Fruit fly (Drosophila melanogaster) whole organism: Measurements from ENCODE around the gene meep.
"Not testable (repeated sequence)": the region's sequence is repeated elsewhere in the genome, so short reads cannot be mapped to it uniquely, and the experiment has no call there.

ENCODE experiments used
- CG8478 ChIP-seq: fragments of >200 bp; optimal IDR thresholded peaks from 2 replicates; lab custom pipeline; 2018; ENCODE audit warnings: inconsistent platforms
- Dll ChIP-seq: fragments of >200 bp; optimal IDR thresholded peaks from 2 replicates; lab custom pipeline; 2017
- EcR ChIP-seq, 2 experiments: fragments of >200 bp; optimal IDR thresholded peaks; 2 replicates each; lab custom pipeline; 2017; ENCODE audit warnings: missing biosample characterization in 2 of 2, missing genetic modification characterization in 2 of 2, missing genetic modification reagents in 2 of 2
- pan ChIP-seq: fragments of >200 bp; optimal IDR thresholded peaks from 2 replicates; lab custom pipeline; 2017
- psq ChIP-seq: fragments of >200 bp; optimal IDR thresholded peaks from 2 replicates; lab custom pipeline; 2017
- usp ChIP-seq: fragments of >200 bp; optimal IDR thresholded peaks from 2 replicates; lab custom pipeline; 2017; ENCODE audit warnings: missing biosample characterization, missing genetic modification characterization, mixed read lengths

Gene meep

dm6 chr3L:1202588-1203195 is at the start of gene meep:
meep (minus strand) TSS chr3L:1203036.
- TF ChIP-seq Dll (lab: Kevin White, UChicago) (no peak), pan (lab: Kevin White, UChicago) (no peak), CG8478 (lab: Kevin White, UChicago) (no peak), EcR (GFP tag; optimal IDR thresholded peaks at IDR 0.05; lab: Kevin White, UChicago) (no peak), psq (lab: Kevin White, UChicago) (no peak), usp (GFP tag; lab: Kevin White, UChicago) (no peak)

- TF ChIP-seq pan (lab: Kevin White, UChicago): no peak
- no peak for TF ChIP-seq psq (lab: Kevin White, UChicago)
- TF ChIP-seq usp (GFP tag; lab: Kevin White, UChicago): no peak
- TF ChIP-seq Dll (lab: Kevin White, UChicago): no peak
- no peak for TF ChIP-seq EcR (GFP tag; optimal IDR thresholded peaks at IDR 0.05; lab: Kevin White, UChicago)
- no peak for TF ChIP-seq CG8478 (lab: Kevin White, UChicago)
These were observed 48.9 kb upstream of the meep start, which contains the start of the genes CG9130 and CG9133 for dm6 chr3L:1251712-1252111. CG9130 (plus strand) TSS chr3L:1252012. CG9133 (plus strand) TSS chr3L:1252012.

DNA sequence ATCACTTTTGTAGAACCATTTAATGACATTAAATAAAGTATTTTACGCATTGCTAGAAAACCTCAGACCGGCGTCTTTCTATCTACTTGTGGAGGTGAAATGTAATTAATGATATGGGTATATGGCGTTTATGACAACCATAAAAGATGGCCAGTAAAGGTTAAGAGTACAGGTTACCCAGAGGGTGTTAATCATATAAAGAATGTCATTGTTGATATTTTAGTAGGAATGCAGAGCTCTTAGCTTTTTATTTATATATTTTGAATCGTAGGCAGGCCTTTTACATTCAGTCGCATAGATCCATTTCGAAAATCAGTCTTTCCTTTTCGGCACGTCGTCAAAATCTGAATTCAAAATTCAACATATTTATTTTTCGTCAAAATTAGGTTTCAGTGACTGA is 47.6 kb upstream of the meep start, which contains the start of gene Bfc:
Gene Bfc (plus strand): TSS at position 301 of the 400 bp plus-strand sequence.
- TF ChIP-seq pan (lab: Kevin White, UChicago): no peak
- no peak for TF ChIP-seq usp (GFP tag; lab: Kevin White, UChicago)
- no peak for TF ChIP-seq Dll (lab: Kevin White, UChicago)
- TF ChIP-seq CG8478 (lab: Kevin White, UChicago): no peak
- TF ChIP-seq EcR (GFP tag; optimal IDR thresholded peaks at IDR 0.05; lab: Kevin White, UChicago): no peak
- no peak for TF ChIP-seq psq (lab: Kevin White, UChicago)

DNA sequence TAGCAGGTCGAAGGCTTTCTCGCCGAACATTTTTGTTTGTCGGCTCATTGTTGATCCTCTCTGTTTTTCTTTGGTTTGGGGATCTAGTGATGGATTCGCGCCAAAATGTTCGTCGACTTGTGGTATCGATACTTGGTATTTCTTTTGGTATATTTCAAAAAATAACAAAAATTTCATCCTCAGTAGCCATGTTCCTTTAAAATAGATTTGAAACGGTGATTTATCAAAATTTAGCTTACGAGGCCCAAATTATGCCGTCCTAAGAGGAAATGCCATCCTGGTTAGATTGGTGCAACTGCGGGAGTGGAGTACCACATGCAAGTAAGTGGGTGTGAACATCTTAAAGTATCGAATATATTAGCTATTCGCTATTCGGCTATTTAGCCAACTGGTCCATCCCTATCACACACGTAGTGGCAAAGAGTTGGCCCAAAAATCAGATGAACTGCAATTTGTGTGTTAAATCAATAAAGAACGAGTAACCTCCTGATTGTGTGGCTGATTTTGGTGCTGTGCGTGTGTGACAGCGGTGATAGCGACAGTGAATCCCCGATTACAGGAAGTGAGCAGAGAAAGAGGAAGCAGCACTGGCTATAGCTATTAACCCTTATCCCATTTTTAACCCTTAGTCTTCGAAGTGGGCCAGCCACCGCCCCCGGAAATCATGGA is 44.9 kb upstream of the meep start, which contains the start of the genes Psf1 and Sac1:
Gene Psf1 (minus strand): TSS at position 51 of the 669 bp plus-strand sequence.
Gene Sac1 (plus strand): TSS at position 191 of the 669 bp plus-strand sequence.
- TF ChIP-seq pan (lab: Kevin White, UChicago) (no peak), Dll (lab: Kevin White, UChicago) (no peak), usp (GFP tag; lab: Kevin White, UChicago) (no peak), psq (lab: Kevin White, UChicago) (no peak), EcR (GFP tag; optimal IDR thresholded peaks at IDR 0.05; lab: Kevin White, UChicago) (no peak), CG8478 (lab: Kevin White, UChicago) (no peak)

DNA sequence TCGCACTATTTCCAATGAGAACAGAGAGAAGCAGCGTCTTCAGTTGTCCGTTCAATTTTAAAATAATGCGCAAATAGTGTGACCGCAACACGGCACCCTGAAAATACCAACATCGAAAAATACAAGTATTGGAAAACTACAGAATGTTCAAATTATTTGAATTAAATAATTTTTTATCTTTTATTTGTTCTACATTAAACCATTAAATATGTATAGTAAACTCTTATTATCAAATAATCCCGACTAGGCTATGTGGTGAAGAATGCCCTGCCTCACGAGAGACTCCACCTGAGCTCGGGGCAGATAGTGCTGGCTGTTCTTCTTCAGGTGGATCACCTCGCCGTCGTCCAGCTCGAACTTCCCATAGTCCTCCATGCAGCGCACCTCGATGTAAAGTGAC is 44.0 kb upstream of the meep start, which contains the start of gene CG32318:
Gene CG32318 (minus strand): TSS at position 101 of the 400 bp plus-strand sequence.
- TF ChIP-seq Dll (lab: Kevin White, UChicago); EcR (GFP tag; optimal IDR thresholded peaks at IDR 0.05; lab: Kevin White, UChicago); pan (lab: Kevin White, UChicago): not testable (repeated sequence)

DNA sequence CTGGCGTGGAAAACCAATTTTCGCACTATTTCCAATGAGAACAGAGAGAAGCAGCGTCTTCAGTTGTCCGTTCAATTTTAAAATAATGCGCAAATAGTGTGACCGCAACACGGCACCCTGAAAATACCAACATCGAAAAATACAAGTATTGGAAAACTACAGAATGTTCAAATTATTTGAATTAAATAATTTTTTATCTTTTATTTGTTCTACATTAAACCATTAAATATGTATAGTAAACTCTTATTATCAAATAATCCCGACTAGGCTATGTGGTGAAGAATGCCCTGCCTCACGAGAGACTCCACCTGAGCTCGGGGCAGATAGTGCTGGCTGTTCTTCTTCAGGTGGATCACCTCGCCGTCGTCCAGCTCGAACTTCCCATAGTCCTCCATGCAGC is 43.0 kb upstream of the meep start, which contains the start of gene Klp61F:
Gene Klp61F (minus strand): TSS at position 101 of the 400 bp plus-strand sequence.
- not testable (repeated sequence) for TF ChIP-seq pan, CG8478, psq (lab: Kevin White, UChicago)

dm6 chr3L:1238219-1238618 is 35.4 kb upstream of the meep start, which contains the start of gene CG9192:
CG9192 (minus strand) TSS chr3L:1238319.
- TF ChIP-seq Dll (lab: Kevin White, UChicago) (no peak), EcR (GFP tag; optimal IDR thresholded peaks at IDR 0.05; lab: Kevin White, UChicago) (no peak), usp (GFP tag; lab: Kevin White, UChicago) (no peak), pan (lab: Kevin White, UChicago) (no peak), CG8478 (lab: Kevin White, UChicago) (no peak), psq (lab: Kevin White, UChicago) (no peak)

- TF ChIP-seq psq (lab: Kevin White, UChicago): no peak
- TF ChIP-seq usp (GFP tag; lab: Kevin White, UChicago): no peak
- no peak for TF ChIP-seq CG8478 (lab: Kevin White, UChicago)
- no peak for TF ChIP-seq EcR (GFP tag; optimal IDR thresholded peaks at IDR 0.05; lab: Kevin White, UChicago)
- no peak for TF ChIP-seq pan (lab: Kevin White, UChicago)
- TF ChIP-seq Dll (lab: Kevin White, UChicago): no peak
These were observed 32.6 kb upstream of the meep start, which contains the start of gene galene for dm6 chr3L:1235426-1235825. galene (plus strand) TSS chr3L:1235726.

- TF ChIP-seq Dll (lab: Kevin White, UChicago): no peak
- TF ChIP-seq CG8478 (lab: Kevin White, UChicago): no peak
- no peak for TF ChIP-seq pan (lab: Kevin White, UChicago)
- TF ChIP-seq psq (lab: Kevin White, UChicago): no peak
- TF ChIP-seq EcR (GFP tag; optimal IDR thresholded peaks at IDR 0.05; lab: Kevin White, UChicago): no peak
- TF ChIP-seq usp (GFP tag; lab: Kevin White, UChicago): no peak
These were observed 31.0 kb upstream of the meep start, which contains the start of gene CG33966 for dm6 chr3L:1233830-1234229. CG33966 (plus strand) TSS chr3L:1234130.

DNA sequence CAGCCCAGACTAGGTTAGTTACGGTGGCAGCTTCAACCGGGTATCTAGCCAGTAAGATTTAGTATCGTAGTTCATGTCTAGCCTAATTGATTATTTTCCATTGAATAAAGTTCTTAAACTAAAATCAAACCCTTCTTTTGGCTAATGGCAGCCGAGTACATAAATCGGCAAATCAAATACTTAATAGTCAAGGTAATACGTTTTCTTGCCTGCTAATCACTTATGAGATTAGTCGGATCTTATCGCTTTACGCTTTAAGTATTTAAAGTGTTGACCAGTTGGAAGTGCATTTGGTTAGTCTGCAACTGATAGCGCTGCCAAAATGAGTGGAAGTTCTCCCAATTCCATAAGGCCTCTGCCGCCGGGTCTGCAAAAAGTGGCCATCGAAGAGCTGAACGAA is 29.7 kb upstream of the meep start, which contains the start of gene CG33965:
Gene CG33965 (plus strand): TSS at position 301 of the 400 bp plus-strand sequence.
- no peak for TF ChIP-seq psq (lab: Kevin White, UChicago)
- no peak for TF ChIP-seq pan (lab: Kevin White, UChicago)
- no peak for TF ChIP-seq Dll (lab: Kevin White, UChicago)
- TF ChIP-seq CG8478 (lab: Kevin White, UChicago): no peak
- TF ChIP-seq usp (GFP tag; lab: Kevin White, UChicago): no peak
- no peak for TF ChIP-seq EcR (GFP tag; optimal IDR thresholded peaks at IDR 0.05; lab: Kevin White, UChicago)
